Worm (Caenorhabditis elegans) whole organism, young adult: ENCODE data around the gene F41H10.3.

Experiments
- B0035.1 ChIP-seq: sonication (generic microtip); optimal IDR thresholded peaks from 2 replicates; lab custom pipeline; 2016; ENCODE audit warnings: missing genetic modification characterization, mild to moderate bottlenecking, missing compliant biosample characterization, missing genotype, missing genetic modification reagents
- B0261.1 ChIP-seq: sonication (generic microtip); optimal IDR thresholded peaks from 2 replicates; lab custom pipeline; 2016; ENCODE audit warnings: mild to moderate bottlenecking, missing genetic modification characterization, moderate library complexity, missing compliant biosample characterization
- B0336.3 ChIP-seq: fragments of 200-800 bp; sonication (Bioruptor generic); IDR thresholded peaks from 2 replicates; pipeline ENCODE4 v1.3.6; 2022; ENCODE audit warnings: missing genetic modification characterization, missing compliant biosample characterization
- F10E7.11 ChIP-seq: sonication (generic microtip); optimal IDR thresholded peaks from 2 replicates; lab custom pipeline; 2017; ENCODE audit warnings: mild to moderate bottlenecking, missing genetic modification characterization, moderate library complexity, missing compliant biosample characterization
- F22D6.2 ChIP-seq: sonication (generic microtip); optimal IDR thresholded peaks from 2 replicates; lab custom pipeline; 2016; ENCODE audit warnings: mild to moderate bottlenecking, missing genetic modification characterization, missing compliant biosample characterization
- F23B12.7 ChIP-seq: sonication (generic microtip); optimal IDR thresholded peaks from 2 replicates; lab custom pipeline; 2017; ENCODE audit warnings: missing genetic modification characterization, mild to moderate bottlenecking, missing compliant biosample characterization, antibody characterized with exemption, moderate library complexity; ENCODE audit not compliant: insufficient read depth
- F33H1.4 ChIP-seq: fragments of 200-800 bp; sonication (Bioruptor generic); IDR thresholded peaks from 2 replicates; pipeline ENCODE4 v1.3.6; 2022; ENCODE audit warnings: missing genetic modification reagents, missing genetic modification characterization, missing compliant biosample characterization
- F55B11.4 ChIP-seq: sonication (generic microtip); optimal IDR thresholded peaks from 2 replicates; lab custom pipeline; 2016; ENCODE audit warnings: missing compliant biosample characterization, missing genetic modification characterization, borderline replicate concordance; ENCODE audit not compliant: insufficient read depth
- F57C9.4 ChIP-seq: sonication (generic microtip); optimal IDR thresholded peaks from 2 replicates; lab custom pipeline; 2017; ENCODE audit warnings: mild to moderate bottlenecking, missing genetic modification characterization, missing compliant biosample characterization
- K11D2.4 ChIP-seq: fragments of 200-800 bp; sonication (Bioruptor generic); IDR thresholded peaks from 2 replicates; pipeline ENCODE4 v1.3.6; 2022; ENCODE audit warnings: missing genetic modification reagents, missing genetic modification characterization, missing compliant biosample characterization
- T07F8.4 ChIP-seq: sonication (generic microtip); optimal IDR thresholded peaks from 2 replicates; lab custom pipeline; 2016; ENCODE audit warnings: mild to moderate bottlenecking, missing genetic modification characterization, moderate library complexity, missing compliant biosample characterization
- T26A5.8 ChIP-seq: sonication (generic microtip); optimal IDR thresholded peaks from 2 replicates; lab custom pipeline; 2016; ENCODE audit warnings: missing genetic modification characterization, missing compliant biosample characterization
- Y53F4B.3 ChIP-seq: fragments of 200-800 bp; sonication (Bioruptor generic); IDR thresholded peaks from 2 replicates; pipeline ENCODE4 v1.3.6; 2022; ENCODE audit warnings: missing genetic modification reagents, missing genetic modification characterization, missing compliant biosample characterization
- Y79H2A.3 ChIP-seq: fragments of 200-800 bp; sonication (Bioruptor generic); conservative IDR thresholded peaks from 2 replicates; pipeline ENCODE4 v1.3.6; 2022; ENCODE audit warnings: missing genetic modification reagents, missing genetic modification characterization, missing compliant biosample characterization
- ZK185.1 ChIP-seq: sonication (generic microtip); optimal IDR thresholded peaks from 2 replicates; lab custom pipeline; 2016; ENCODE audit warnings: mild to moderate bottlenecking, missing genetic modification characterization, missing compliant biosample characterization; ENCODE audit not compliant: poor library complexity, severe bottlenecking
- aptf-2 ChIP-seq: fragments of 200-800 bp; sonication (Bioruptor generic); conservative IDR thresholded peaks from 2 replicates; pipeline ENCODE4 v1.3.6; 2022; ENCODE audit warnings: missing genetic modification reagents, missing genetic modification characterization, missing compliant biosample characterization
- aptf-3 ChIP-seq: fragments of 200-800 bp; sonication (Bioruptor generic); IDR thresholded peaks from 2 replicates; pipeline ENCODE4 v1.3.6; 2022; ENCODE audit warnings: missing genetic modification characterization, missing compliant biosample characterization
- attf-6 ChIP-seq: fragments of 200-800 bp; sonication (Bioruptor generic); IDR thresholded peaks from 2 replicates; pipeline ENCODE4 v1.3.6; 2022; ENCODE audit warnings: missing genetic modification reagents, missing genetic modification characterization, missing compliant biosample characterization
- bed-1 ChIP-seq: fragments of 200-800 bp; sonication (Bioruptor generic); IDR thresholded peaks from 2 replicates; pipeline ENCODE4 v1.3.6; 2022; ENCODE audit warnings: missing genetic modification reagents, missing genetic modification characterization, missing compliant biosample characterization
- cebp-1 ChIP-seq, 2 experiments: fragments of 200-800 bp in 1 of 2; sonication (Bioruptor generic) in 1 of 2; sonication (generic microtip) in 1 of 2; IDR thresholded peaks in 1 of 2; optimal IDR thresholded peaks in 1 of 2; 2 replicates each; pipeline versions ENCODE4 v1.3.6 to Lab custom; 2017 to 2022; ENCODE audit warnings: missing compliant biosample characterization in 2 of 2, missing genetic modification characterization in 2 of 2, mild to moderate bottlenecking in 1 of 2, missing genetic modification reagents in 1 of 2, moderate library complexity in 1 of 2
- cebp-2 ChIP-seq: fragments of 200-800 bp; sonication (Bioruptor generic); IDR thresholded peaks from 2 replicates; pipeline ENCODE4 v1.3.6; 2022; ENCODE audit warnings: missing genetic modification characterization, missing compliant biosample characterization
- ceh-100 ChIP-seq: fragments of 200-800 bp; sonication (Bioruptor generic); IDR thresholded peaks from 2 replicates; pipeline ENCODE4 v1.3.6; 2022; ENCODE audit warnings: missing genetic modification reagents, missing genetic modification characterization, missing compliant biosample characterization
- ceh-40 ChIP-seq: fragments of 200-800 bp; sonication (Bioruptor generic); IDR thresholded peaks from 2 replicates; pipeline ENCODE4 v1.3.6; 2022; ENCODE audit warnings: missing genetic modification characterization, missing compliant biosample characterization
- ceh-79 ChIP-seq: sonication (generic microtip); optimal IDR thresholded peaks from 2 replicates; lab custom pipeline; 2017; ENCODE audit warnings: mild to moderate bottlenecking, missing genetic modification characterization, missing compliant biosample characterization
- ceh-91 ChIP-seq: fragments of 200-800 bp; sonication (Bioruptor generic); IDR thresholded peaks from 2 replicates; pipeline ENCODE4 v1.3.6; 2022; ENCODE audit warnings: missing genetic modification reagents, missing genetic modification characterization, missing compliant biosample characterization
- chd-7 ChIP-seq: sonication (generic microtip); optimal IDR thresholded peaks from 2 replicates; lab custom pipeline; 2016; ENCODE audit warnings: mild to moderate bottlenecking, missing genetic modification characterization, moderate library complexity, missing compliant biosample characterization
- die-1 ChIP-seq: sonication (generic microtip); optimal IDR thresholded peaks from 2 replicates; lab custom pipeline; 2016; ENCODE audit warnings: missing genotype, mild to moderate bottlenecking, missing genetic modification characterization, missing compliant biosample characterization
- dox-1 ChIP-seq: fragments of 200-800 bp; sonication (Bioruptor generic); IDR thresholded peaks from 2 replicates; pipeline ENCODE4 v1.3.6; 2022; ENCODE audit warnings: missing genetic modification reagents, missing genetic modification characterization, missing compliant biosample characterization
- dpl-1 ChIP-seq: fragments of 150-350 bp; optimal IDR thresholded peaks from 2 replicates; lab custom pipeline; 2014; ENCODE audit warnings: missing biosample characterization, missing genetic modification reagents, missing genetic modification characterization
- hrde-1 ChIP-seq: sonication (generic microtip); optimal IDR thresholded peaks from 2 replicates; lab custom pipeline; 2016; ENCODE audit warnings: missing genetic modification characterization, mild to moderate bottlenecking, missing compliant biosample characterization, moderate library complexity, missing genotype, missing genetic modification reagents, borderline replicate concordance
- lag-1 ChIP-seq: fragments of 200-800 bp; sonication (Bioruptor generic); IDR thresholded peaks from 2 replicates; pipeline ENCODE4 v1.3.6; 2022; ENCODE audit warnings: missing genetic modification reagents, missing genetic modification characterization, missing compliant biosample characterization
- madf-6 ChIP-seq: fragments of 200-800 bp; sonication (Bioruptor generic); IDR thresholded peaks from 2 replicates; pipeline ENCODE4 v1.3.6; 2022; ENCODE audit warnings: missing genetic modification reagents, missing genetic modification characterization, missing compliant biosample characterization
- mcd-1 ChIP-seq: fragments of 200-800 bp; sonication (Bioruptor generic); IDR thresholded peaks from 2 replicates; pipeline ENCODE4 v1.3.6; 2022; ENCODE audit warnings: missing genetic modification reagents, missing genetic modification characterization, missing compliant biosample characterization
- mxl-1 ChIP-seq: sonication (generic microtip); optimal IDR thresholded peaks from 2 replicates; lab custom pipeline; 2016; ENCODE audit warnings: missing genetic modification characterization, missing compliant biosample characterization
- nfya-2 ChIP-seq: fragments of 200-800 bp; sonication (Bioruptor generic); IDR thresholded peaks from 2 replicates; pipeline ENCODE4 v1.3.6; 2022; ENCODE audit warnings: missing genetic modification reagents, missing genetic modification characterization, missing compliant biosample characterization
- nhr-120 ChIP-seq: fragments of 200-800 bp; sonication (Bioruptor generic); IDR thresholded peaks from 2 replicates; pipeline ENCODE4 v1.3.6; 2022; ENCODE audit warnings: missing genetic modification characterization, missing compliant biosample characterization
- nhr-179 ChIP-seq: sonication (generic microtip); optimal IDR thresholded peaks from 2 replicates; lab custom pipeline; 2016; ENCODE audit warnings: mild to moderate bottlenecking, missing genetic modification characterization, missing compliant biosample characterization
- pbrm-1 ChIP-seq: fragments of 200-800 bp; sonication (Bioruptor generic); IDR thresholded peaks from 2 replicates; pipeline ENCODE4 v1.3.6; 2022; ENCODE audit warnings: missing genetic modification reagents, missing genetic modification characterization, missing compliant biosample characterization
- pha-4 ChIP-seq: fragments of 150-350 bp; sonication (generic microtip); optimal IDR thresholded peaks from 2 replicates; lab custom pipeline; 2014; ENCODE audit warnings: missing biosample characterization, missing genetic modification reagents, missing genetic modification characterization
- repo-1 ChIP-seq: sonication (generic microtip); optimal IDR thresholded peaks from 2 replicates; lab custom pipeline; 2017; ENCODE audit warnings: mild to moderate bottlenecking, missing genetic modification characterization, missing compliant biosample characterization
- snpc-1.3 ChIP-seq: sonication (generic microtip); optimal IDR thresholded peaks from 2 replicates; lab custom pipeline; 2017; ENCODE audit warnings: missing genetic modification characterization, mild to moderate bottlenecking, missing compliant biosample characterization, antibody characterized with exemption, moderate library complexity, missing genotype, missing genetic modification reagents; ENCODE audit not compliant: insufficient read depth
- somi-1 ChIP-seq: fragments of 200-800 bp; sonication (Bioruptor generic); optimal IDR thresholded peaks from 2 replicates; lab custom pipeline; 2018; ENCODE audit warnings: mild to moderate bottlenecking, missing genetic modification characterization, missing compliant biosample characterization
- unc-130 ChIP-seq: sonication (generic microtip); optimal IDR thresholded peaks from 2 replicates; lab custom pipeline; 2016; ENCODE audit warnings: missing genetic modification reagents, missing genetic modification characterization, missing compliant biosample characterization
- unc-62 ChIP-seq: fragments of 150-350 bp; optimal IDR thresholded peaks from 2 replicates; lab custom pipeline; 2014; ENCODE audit warnings: missing biosample characterization, missing genetic modification reagents, missing genetic modification characterization
- ztf-18 ChIP-seq: sonication (generic microtip); optimal IDR thresholded peaks from 2 replicates; lab custom pipeline; 2016; ENCODE audit warnings: missing genotype, mild to moderate bottlenecking, missing genetic modification characterization, missing compliant biosample characterization
- ztf-22 ChIP-seq: fragments of 200-800 bp; sonication (Bioruptor generic); optimal IDR thresholded peaks from 2 replicates; lab custom pipeline; 2018; ENCODE audit warnings: mild to moderate bottlenecking, missing genetic modification characterization, moderate library complexity, missing compliant biosample characterization
- ztf-26 ChIP-seq: sonication (generic microtip); optimal IDR thresholded peaks from 2 replicates; lab custom pipeline; 2017; ENCODE audit warnings: missing genetic modification characterization, missing compliant biosample characterization
- ztf-28 ChIP-seq: fragments of 200-800 bp; sonication (Bioruptor generic); IDR thresholded peaks from 2 replicates; pipeline ENCODE4 v1.3.6; 2022; ENCODE audit warnings: missing genetic modification reagents, missing genetic modification characterization, missing compliant biosample characterization

The F41H10.3 gene

ce11 chrIV:5364135-5364609 lies 5.4 kb upstream of the F41H10.3 start, which contains the start of the genes hda-6 and F41H10.4 (continued):
- TF ChIP-seq ztf-18 (tag; lab: Kevin White, UChicago) (peak; percentile 39), ceh-91 (GFP tag; lab: Robert Waterston, UW) (0 out of 2 replicates have a peak, but pooled peaks have one; percentile 8), somi-1 (GFP tag; lab: Kevin White, UChicago) (no peak), bed-1 (GFP tag; lab: Robert Waterston, UW) (no peak), B0261.1 (tag; lab: Kevin White, UChicago) (no peak), madf-6 (GFP tag; lab: Robert Waterston, UW) (peak; percentile 59; the same call in 1 of the 2 replicates), cebp-1 (GFP tag; IDR thresholded peaks at IDR 0.05; lab: Robert Waterston, UW) (no peak), cebp-1 (tag; optimal IDR thresholded peaks at IDR 0.05; lab: Kevin White, UChicago) (peak; percentile 57), F33H1.4 (peak; percentile 44), aptf-2 (no peak), unc-130 (GFP tag; lab: Kevin White, UChicago) (peak; percentile 55), nhr-120 (no peak), F57C9.4 (tag; lab: Kevin White, UChicago) (no peak), ztf-26 (tag; lab: Kevin White, UChicago) (no peak), ceh-40 (GFP tag; lab: Robert Waterston, UW) (no peak), F10E7.11 (tag; lab: Kevin White, UChicago) (no peak), nfya-2 (no peak), snpc-1.3 (peak; percentile 47), Y53F4B.3 (GFP tag; lab: Robert Waterston, UW) (no peak), pha-4 (no peak), die-1 (tag; lab: Kevin White, UChicago) (no peak), ceh-100 (GFP tag; lab: Robert Waterston, UW) (0 out of 2 replicates have a peak, but pooled peaks have one; percentile 11), dox-1 (GFP tag; lab: Robert Waterston, UW) (peak; percentile 84), attf-6 (GFP tag; lab: Robert Waterston, UW) (no peak), aptf-3 (no peak), lag-1 (no peak), K11D2.4 (GFP tag; lab: Robert Waterston, UW) (0 out of 2 replicates have a peak, but pooled peaks have one; percentile 13), unc-62 (GFP tag; lab: Kevin White, UChicago) (no peak), B0336.3 (GFP tag; lab: Robert Waterston, UW) (0 out of 2 replicates have a peak, but pooled peaks have one; percentile 31), cebp-2 (GFP tag; lab: Robert Waterston, UW) (no peak), ztf-22 (no peak), repo-1 (tag; lab: Kevin White, UChicago) (no peak), mxl-1 (no peak), nhr-179 (tag; lab: Kevin White, UChicago) (no peak), dpl-1 (GFP tag; lab: Kevin White, UChicago) (peak; percentile 3), ceh-79 (tag; lab: Kevin White, UChicago) (no peak), hrde-1 (tag; lab: Kevin White, UChicago) (no peak), chd-7 (tag; lab: Kevin White, UChicago) (no peak), F22D6.2 (no peak), T26A5.8 (tag; lab: Kevin White, UChicago) (no peak), ztf-28 (GFP tag; lab: Robert Waterston, UW) (no peak), B0035.1 (tag; lab: Kevin White, UChicago) (no peak), T07F8.4 (tag; lab: Kevin White, UChicago) (no peak), F55B11.4 (tag; lab: Kevin White, UChicago) (no peak), F23B12.7 (tag; lab: Kevin White, UChicago) (peak; percentile 4), mcd-1 (peak; percentile 77), Y79H2A.3 (no peak), pbrm-1 (GFP tag; lab: Robert Waterston, UW) (peak; percentile 31; the same call in 1 of the 2 replicates), ZK185.1 (tag; lab: Kevin White, UChicago) (peak; percentile 88)
